Worm (Caenorhabditis elegans): ENCODE data around the gene ttr-57.
A peak's percentile ranks its signal among the peaks of the same experiment; 100 is the strongest.

Gene ttr-57

DNA sequence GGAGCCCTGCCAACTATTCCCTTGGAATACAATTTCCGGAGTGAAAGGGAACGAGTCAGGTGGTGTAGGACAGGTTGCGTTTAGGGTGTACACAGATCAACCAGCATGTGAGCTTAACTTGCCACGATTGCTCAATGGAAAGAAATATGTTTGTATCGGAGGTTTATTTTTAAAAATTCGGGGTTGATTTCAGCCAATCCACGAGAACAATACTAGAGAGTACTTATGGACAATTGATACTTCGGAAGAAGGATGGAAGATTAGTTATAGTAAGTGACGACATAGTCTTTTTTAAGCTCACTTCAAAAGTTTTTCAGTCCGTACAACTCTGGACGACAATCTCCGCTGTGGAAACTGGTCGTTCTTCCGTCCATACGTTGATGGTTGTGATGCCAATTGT lies 30.0 kb upstream of the ttr-57 start:
- no peak for TF ChIP-seq dmd-4 (tag; optimal IDR thresholded peaks at IDR 0.05; ENCODE audit: borderline replicate concordance)
- TF ChIP-seq ztf-16 (tag; optimal IDR thresholded peaks at IDR 0.05) = no peak
- TF ChIP-seq pros-1 (tag; optimal IDR thresholded peaks at IDR 0.05) = no peak
- TF ChIP-seq unc-55 (GFP tag; optimal IDR thresholded peaks at IDR 0.05) = no peak
- TF ChIP-seq ceh-24 (tag; optimal IDR thresholded peaks at IDR 0.05) = no peak
- no peak for TF ChIP-seq ceh-31 (tag; optimal IDR thresholded peaks at IDR 0.05)
- TF ChIP-seq ceh-18 (tag; optimal IDR thresholded peaks at IDR 0.05) = no peak
- no peak for TF ChIP-seq pax-1 (tag; optimal IDR thresholded peaks at IDR 0.05)
- TF ChIP-seq sox-2 (GFP tag; IDR thresholded peaks at IDR 0.05) = no peak
- no peak for TF ChIP-seq hlh-13 (GFP tag; optimal IDR thresholded peaks at IDR 0.05)
- no peak for TF ChIP-seq fax-1 (tag; optimal IDR thresholded peaks at IDR 0.05)
- TF ChIP-seq ceh-14 (tag; optimal IDR thresholded peaks at IDR 0.05) = no peak
- TF ChIP-seq ceh-34 (tag; optimal IDR thresholded peaks at IDR 0.05) = no peak
- no peak for TF ChIP-seq zip-5 (tag; optimal IDR thresholded peaks at IDR 0.05)
- TF ChIP-seq nhr-11 (tag; optimal IDR thresholded peaks at IDR 0.05) = no peak

DNA sequence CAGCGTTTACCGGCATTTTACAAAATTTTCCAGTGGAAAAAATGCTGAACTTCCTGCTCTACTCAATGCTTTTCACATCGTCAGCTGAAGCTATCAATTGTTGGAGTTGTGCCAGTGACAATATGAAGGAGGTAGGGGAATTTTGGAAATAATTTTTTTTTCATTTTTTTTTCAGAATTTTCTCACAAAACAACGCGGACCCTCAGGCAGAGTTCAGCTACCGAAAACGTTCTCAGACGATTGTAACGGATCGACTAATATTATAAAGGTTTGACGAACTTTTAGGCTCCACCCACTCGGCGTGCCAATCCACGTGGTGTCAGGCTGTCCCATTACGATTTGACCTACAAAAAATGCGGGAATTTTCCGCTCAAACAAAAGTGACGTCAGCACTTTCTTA lies 25.4 kb upstream of the ttr-57 start, which contains the start of gene F26F2.8:
Gene F26F2.8 (plus strand): TSS at position 13 of the 400 bp plus-strand sequence.
- TF ChIP-seq dmd-4 (tag; optimal IDR thresholded peaks at IDR 0.05; ENCODE audit: borderline replicate concordance) (no peak), K09A11.1 (tag; optimal IDR thresholded peaks at IDR 0.05; ENCODE audit: insufficient read depth) (no peak), hlh-8 (tag; optimal IDR thresholded peaks at IDR 0.05) (no peak), ceh-30 (tag; optimal IDR thresholded peaks at IDR 0.05) (no peak), ceh-18 (tag; optimal IDR thresholded peaks at IDR 0.05) (no peak), nhr-232 (tag; optimal IDR thresholded peaks at IDR 0.05) (no peak), ets-4 (tag; optimal IDR thresholded peaks at IDR 0.05) (no peak), syd-9 (tag; optimal IDR thresholded peaks at IDR 0.05) (no peak), lim-6 (tag; optimal IDR thresholded peaks at IDR 0.05) (no peak), fkh-6 (tag; optimal IDR thresholded peaks at IDR 0.05) (no peak)

DNA sequence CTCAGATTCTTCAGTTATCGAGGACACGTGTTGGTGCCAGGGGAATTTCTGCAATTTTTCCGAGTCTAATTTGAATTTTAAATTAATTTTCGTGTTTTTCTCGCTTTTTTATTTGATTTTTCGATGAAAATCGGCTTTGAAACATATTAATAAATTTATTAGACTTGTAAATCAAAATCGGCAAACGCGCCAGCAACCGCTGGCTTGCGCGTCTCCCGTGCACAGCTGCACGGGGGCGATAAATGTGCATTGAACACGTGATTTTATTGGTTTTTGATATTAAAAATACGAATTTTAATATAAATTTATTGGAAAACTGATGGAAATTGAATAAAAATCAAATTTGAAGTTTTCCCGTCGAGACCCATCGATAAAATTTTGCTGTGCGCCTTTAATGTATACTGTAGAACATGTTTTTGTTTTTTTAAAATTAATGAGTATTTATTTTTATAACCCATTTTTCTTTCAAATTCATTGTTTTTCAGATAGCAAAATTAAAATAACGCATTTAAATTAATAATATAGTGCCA lies 24.3 kb upstream of the ttr-57 start, which contains the start of gene F26F2.7:
Gene F26F2.7 (plus strand): TSS at position 480 of the 530 bp plus-strand sequence.
- no peak for TF ChIP-seq ceh-2 (tag; optimal IDR thresholded peaks at IDR 0.05)
- TF ChIP-seq che-1 (tag; optimal IDR thresholded peaks at IDR 0.05) = no peak
- no peak for TF ChIP-seq ref-2 (tag; optimal IDR thresholded peaks at IDR 0.05)
- TF ChIP-seq pag-3 (tag; optimal IDR thresholded peaks at IDR 0.05; ENCODE audit: borderline replicate concordance) = no peak
- no peak for TF ChIP-seq hlh-6 (tag; optimal IDR thresholded peaks at IDR 0.05)
- TF ChIP-seq ets-4 (tag; optimal IDR thresholded peaks at IDR 0.05) = no peak
- no peak for TF ChIP-seq ztf-16 (tag; optimal IDR thresholded peaks at IDR 0.05)
- peak; percentile 34 for TF ChIP-seq ceh-30 (tag; optimal IDR thresholded peaks at IDR 0.05)
- no peak for TF ChIP-seq hlh-15 (tag; optimal IDR thresholded peaks at IDR 0.05)
- TF ChIP-seq ceh-22 (tag; optimal IDR thresholded peaks at IDR 0.05) = no peak
- peak; percentile 51 for TF ChIP-seq unc-86 (tag; optimal IDR thresholded peaks at IDR 0.05)
- TF ChIP-seq ceh-31 (tag; optimal IDR thresholded peaks at IDR 0.05) = peak; percentile 31
- TF ChIP-seq ama-1 (optimal IDR thresholded peaks at IDR 0.05) = no peak
- TF ChIP-seq fax-1 (tag; optimal IDR thresholded peaks at IDR 0.05) = no peak
- no peak for TF ChIP-seq nhr-232 (tag; optimal IDR thresholded peaks at IDR 0.05)
- peak; percentile 20 for TF ChIP-seq gmeb-2 (tag; optimal IDR thresholded peaks at IDR 0.05)
- peak; percentile 60 for TF ChIP-seq ceh-14 (tag; optimal IDR thresholded peaks at IDR 0.05)
- no peak for TF ChIP-seq tbx-7 (tag; optimal IDR thresholded peaks at IDR 0.05)
- peak; percentile 38 for TF ChIP-seq ttx-3 (tag; optimal IDR thresholded peaks at IDR 0.05)
- TF ChIP-seq pha-2 (tag; optimal IDR thresholded peaks at IDR 0.05) = peak; percentile 64
- TF ChIP-seq eyg-1 (tag; optimal IDR thresholded peaks at IDR 0.05) = no peak
- no peak for TF ChIP-seq npax-4 (tag; optimal IDR thresholded peaks at IDR 0.05)
- no peak for TF ChIP-seq fkh-10 (GFP tag; optimal IDR thresholded peaks at IDR 0.05)
- no peak for TF ChIP-seq elt-4 (tag; optimal IDR thresholded peaks at IDR 0.05)
- no peak for TF ChIP-seq odd-2 (tag; optimal IDR thresholded peaks at IDR 0.05)
- TF ChIP-seq lin-11 (tag; optimal IDR thresholded peaks at IDR 0.05) = peak; percentile 31
- TF ChIP-seq ceh-24 (tag; optimal IDR thresholded peaks at IDR 0.05) = no peak
- TF ChIP-seq hlh-30 (tag; optimal IDR thresholded peaks at IDR 0.05; ENCODE audit: insufficient read depth) = peak; percentile 76
- TF ChIP-seq unc-42 (tag; optimal IDR thresholded peaks at IDR 0.05) = peak; percentile 52
- TF ChIP-seq K02D7.2 (tag; optimal IDR thresholded peaks at IDR 0.05) = no peak
- no peak for TF ChIP-seq dve-1 (tag; optimal IDR thresholded peaks at IDR 0.05)
- TF ChIP-seq ceh-34 (tag; optimal IDR thresholded peaks at IDR 0.05) = no peak
- TF ChIP-seq pax-1 (tag; optimal IDR thresholded peaks at IDR 0.05) = no peak
- no peak for TF ChIP-seq C38D4.7 (GFP tag; optimal IDR thresholded peaks at IDR 0.05)
- no peak for TF ChIP-seq fkh-6 (tag; optimal IDR thresholded peaks at IDR 0.05)
- no peak for TF ChIP-seq C08G9.2 (tag; optimal IDR thresholded peaks at IDR 0.05)
- TF ChIP-seq ceh-45 (GFP tag; IDR thresholded peaks at IDR 0.05) = no peak
